Worm (Caenorhabditis elegans): ENCODE results near the gene srh-8.

ce11 chrV:3995838-3996237, 9.5 kb upstream of the srh-8 start, which contains the start of gene srx-62:
- TF ChIP-seq ztf-29 (GFP tag; IDR thresholded peaks at IDR 0.05) (no peak), flt-1 (GFP tag; IDR thresholded peaks at IDR 0.05) (no peak), cog-1 (tag; optimal IDR thresholded peaks at IDR 0.05) (no peak)
